Worm (Caenorhabditis elegans): ENCODE data around the gene T16G1.18.

Gene T16G1.18

DNA sequence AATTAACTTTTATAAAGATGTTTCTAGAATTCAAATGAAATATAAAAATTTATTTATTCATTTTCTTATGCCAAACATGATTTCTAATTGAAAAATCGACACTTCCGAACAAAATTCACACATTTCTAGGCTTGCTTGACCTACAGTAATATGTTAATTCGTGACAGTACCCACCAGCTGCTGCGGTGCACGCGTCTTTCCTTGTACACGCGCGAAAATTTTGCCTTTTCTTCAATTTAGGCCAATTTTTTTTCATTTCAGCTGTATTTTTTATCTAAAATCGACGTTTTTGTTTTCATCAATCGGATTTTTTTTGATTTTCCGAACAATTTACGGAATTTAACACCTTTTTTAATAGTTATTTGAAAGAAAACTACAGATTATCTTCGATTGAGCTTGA is 49.0 kb downstream of the T16G1.18 start (continued):
- 0 out of 2 replicates have a peak, but pooled peaks have one; percentile 52 for TF ChIP-seq Y95B8A.8 (GFP tag; IDR thresholded peaks at IDR 0.05)
- TF ChIP-seq T26A5.8 (tag; optimal IDR thresholded peaks at IDR 0.05): no peak
- no peak for TF ChIP-seq hrde-1 (tag; optimal IDR thresholded peaks at IDR 0.05; ENCODE audit: borderline replicate concordance)
- no peak for TF ChIP-seq nhr-80 (tag; optimal IDR thresholded peaks at IDR 0.05)
- no peak for TF ChIP-seq mxl-1 (tag; optimal IDR thresholded peaks at IDR 0.05)
- no peak for TF ChIP-seq sea-2 (GFP tag; IDR thresholded peaks at IDR 0.05)
- no peak for TF ChIP-seq mes-4 (tag; optimal IDR thresholded peaks at IDR 0.05)
- peak; percentile 37 for TF ChIP-seq snpc-1.1 (tag; optimal IDR thresholded peaks at IDR 0.05; ENCODE audit: insufficient read depth)
- no peak for TF ChIP-seq B0035.1 (tag; optimal IDR thresholded peaks at IDR 0.05)
- TF ChIP-seq lir-1 (GFP tag; conservative IDR thresholded peaks at IDR 0.05): no peak; the same call in 1 of the 2 replicates
- TF ChIP-seq nhr-120 (GFP tag; IDR thresholded peaks at IDR 0.05): no peak
- no peak for TF ChIP-seq F57C9.4 (tag; optimal IDR thresholded peaks at IDR 0.05)
- TF ChIP-seq efl-1 (GFP tag; optimal IDR thresholded peaks at IDR 0.05): peak; percentile 95
- TF ChIP-seq C06A6.2 (GFP tag; conservative IDR thresholded peaks at IDR 0.05): no peak
- no peak for TF ChIP-seq zfh-2 (GFP tag; conservative IDR thresholded peaks at IDR 0.05)
- peak; percentile 92 for TF ChIP-seq F33H1.4 (GFP tag; IDR thresholded peaks at IDR 0.05)
- no peak for TF ChIP-seq pha-4 (tag; optimal IDR thresholded peaks at IDR 0.05)
- TF ChIP-seq snpc-4 (GFP tag; optimal IDR thresholded peaks at IDR 0.05): no peak
- TF ChIP-seq snpc-4 (tag; optimal IDR thresholded peaks at IDR 0.05): peak in 1 of 4 experiments; percentile 55
- TF ChIP-seq ztf-6 (GFP tag; IDR thresholded peaks at IDR 0.05): no peak
- TF ChIP-seq F49E8.2 (tag; optimal IDR thresholded peaks at IDR 0.05; ENCODE audit: insufficient read depth): peak; percentile 87
- no peak for TF ChIP-seq ceh-100 (GFP tag; IDR thresholded peaks at IDR 0.05)
- TF ChIP-seq B0336.3 (GFP tag; IDR thresholded peaks at IDR 0.05): no peak
- peak; percentile 95 for TF ChIP-seq madf-8 (GFP tag; conservative IDR thresholded peaks at IDR 0.05)
- no peak for TF ChIP-seq fkh-3 (tag; optimal IDR thresholded peaks at IDR 0.05)
- no peak for TF ChIP-seq ztf-28 (GFP tag; IDR thresholded peaks at IDR 0.05)
- TF ChIP-seq egl-44 (GFP tag; IDR thresholded peaks at IDR 0.05): no peak
- peak; percentile 83 for TF ChIP-seq snpc-3.4 (tag; optimal IDR thresholded peaks at IDR 0.05)
- TF ChIP-seq chd-7 (tag; optimal IDR thresholded peaks at IDR 0.05): no peak
- TF ChIP-seq attf-6 (GFP tag; IDR thresholded peaks at IDR 0.05): no peak
- TF ChIP-seq madf-6 (GFP tag; IDR thresholded peaks at IDR 0.05): peak; percentile 97
- TF ChIP-seq gei-17 (GFP tag; optimal IDR thresholded peaks at IDR 0.05): no peak
- peak; percentile 92 for TF ChIP-seq xnd-1 (tag; optimal IDR thresholded peaks at IDR 0.05)
- no peak for TF ChIP-seq dox-1 (GFP tag; IDR thresholded peaks at IDR 0.05)
- no peak for TF ChIP-seq dpff-1 (tag; optimal IDR thresholded peaks at IDR 0.05)
- no peak for TF ChIP-seq Y53F4B.3 (GFP tag; IDR thresholded peaks at IDR 0.05)
- no peak for TF ChIP-seq T07F8.4 (tag; optimal IDR thresholded peaks at IDR 0.05)
- no peak for TF ChIP-seq F22D6.2 (tag; optimal IDR thresholded peaks at IDR 0.05)
- no peak for TF ChIP-seq tbx-9 (tag; optimal IDR thresholded peaks at IDR 0.05; ENCODE audit: borderline replicate concordance)
- no peak for TF ChIP-seq ceh-27 (GFP tag; optimal IDR thresholded peaks at IDR 0.05)
- no peak for TF ChIP-seq B0261.1 (tag; optimal IDR thresholded peaks at IDR 0.05)
- peak; percentile 35; the same call in 1 of the 2 replicates for TF ChIP-seq pbrm-1 (GFP tag; IDR thresholded peaks at IDR 0.05)
- no peak for TF ChIP-seq K12H6.12 (tag; optimal IDR thresholded peaks at IDR 0.05)
- no peak for TF ChIP-seq bed-2 (GFP tag; IDR thresholded peaks at IDR 0.05)
- no peak for TF ChIP-seq hlh-26 (GFP tag; conservative IDR thresholded peaks at IDR 0.05)
- no peak for TF ChIP-seq ztf-3 (GFP tag; optimal IDR thresholded peaks at IDR 0.05)
- peak; percentile 29; the same call in 1 of the 2 replicates for TF ChIP-seq hmg-1.2 (GFP tag; IDR thresholded peaks at IDR 0.05)
- TF ChIP-seq him-1 (tag; optimal IDR thresholded peaks at IDR 0.05): peak; percentile 63
- no peak for TF ChIP-seq madf-3 (GFP tag; IDR thresholded peaks at IDR 0.05)
- TF ChIP-seq lin-54 (GFP tag; optimal IDR thresholded peaks at IDR 0.05): no peak
